Worm (Caenorhabditis elegans) whole organism, L3 larva: ENCODE measurements around the gene C05A2.4.

Experiments
- ZK546.5 ChIP-seq: sonication (generic microtip); optimal IDR thresholded peaks from 2 replicates; lab custom pipeline; 2017; ENCODE audit warnings: missing biosample characterization, missing genetic modification characterization
- ceh-28 ChIP-seq: fragments of 150-350 bp; optimal IDR thresholded peaks from 2 replicates; lab custom pipeline; 2014; ENCODE audit warnings: missing biosample characterization, missing genetic modification reagents, missing genetic modification characterization
- ceh-82 ChIP-seq: fragments of 150-350 bp; optimal IDR thresholded peaks from 2 replicates; lab custom pipeline; 2014; ENCODE audit warnings: missing biosample characterization, missing genetic modification characterization
- elt-1 ChIP-seq: fragments of 150-350 bp; optimal IDR thresholded peaks from 2 replicates; lab custom pipeline; 2014; ENCODE audit warnings: missing biosample characterization, missing genetic modification characterization
- lin-39 ChIP-seq: fragments of 150-350 bp; optimal IDR thresholded peaks from 2 replicates; lab custom pipeline; 2018; ENCODE audit warnings: missing biosample characterization, missing genetic modification reagents, missing genetic modification characterization
- mdl-1 ChIP-seq: fragments of 150-350 bp; optimal IDR thresholded peaks from 2 replicates; lab custom pipeline; 2014; ENCODE audit warnings: missing biosample characterization, missing genetic modification characterization
- nhr-11 ChIP-seq: fragments of 150-350 bp; optimal IDR thresholded peaks from 2 replicates; lab custom pipeline; 2014; ENCODE audit warnings: missing biosample characterization, missing genetic modification characterization
- nhr-12 ChIP-seq: fragments of 150-350 bp; optimal IDR thresholded peaks from 2 replicates; lab custom pipeline; 2014; ENCODE audit warnings: missing biosample characterization, missing genetic modification characterization
- skn-1 ChIP-seq: fragments of 150-350 bp; optimal IDR thresholded peaks from 2 replicates; lab custom pipeline; 2014; ENCODE audit warnings: missing biosample characterization, missing genetic modification characterization
- unc-39 ChIP-seq: sonication (generic microtip); optimal IDR thresholded peaks from 4 replicates; lab custom pipeline; 2017; ENCODE audit warnings: missing biosample characterization, missing genetic modification characterization
- unc-62 ChIP-seq: fragments of 150-350 bp; sonication (generic microtip); optimal IDR thresholded peaks from 4 replicates; lab custom pipeline; 2014; ENCODE audit warnings: missing biosample characterization, missing genetic modification reagents, missing genetic modification characterization
- zag-1 ChIP-seq: fragments of 150-350 bp; optimal IDR thresholded peaks from 2 replicates; lab custom pipeline; 2014; ENCODE audit warnings: missing biosample characterization, missing genetic modification characterization
- ztf-11 ChIP-seq: fragments of 150-350 bp; optimal IDR thresholded peaks from 2 replicates; lab custom pipeline; 2014; ENCODE audit warnings: missing biosample characterization, missing genetic modification characterization
- ztf-4 ChIP-seq: fragments of 150-350 bp; optimal IDR thresholded peaks from 2 replicates; lab custom pipeline; 2014; ENCODE audit warnings: missing biosample characterization, missing genetic modification characterization

ce11 chrV:10702910-10703309 is 7.6 kb downstream of the C05A2.4 start:
- TF ChIP-seq mdl-1 (tag; lab: Kevin White, UChicago): no peak
- TF ChIP-seq nhr-12 (tag; lab: Kevin White, UChicago): no peak
- no peak for TF ChIP-seq ceh-28 (tag; lab: Kevin White, UChicago)
- TF ChIP-seq lin-39 (tag; lab: Kevin White, UChicago): no peak
- TF ChIP-seq zag-1 (tag; lab: Kevin White, UChicago): no peak
- no peak for TF ChIP-seq ceh-82 (tag; lab: Kevin White, UChicago)
- no peak for TF ChIP-seq ztf-11 (tag; lab: Kevin White, UChicago)
- TF ChIP-seq ZK546.5 (tag; lab: Kevin White, UChicago): no peak
- TF ChIP-seq skn-1: no peak
- no peak for TF ChIP-seq unc-39
- no peak for TF ChIP-seq elt-1 (tag; lab: Kevin White, UChicago)
- no peak for TF ChIP-seq ztf-4
- TF ChIP-seq unc-62 (GFP tag; lab: Kevin White, UChicago): no peak
- TF ChIP-seq nhr-11: no peak
